Fruit fly (Drosophila melanogaster): ENCODE measurements around the gene CG2260.

Gene CG2260

dm6 chrX:8100026-8100825 is 20.7 kb downstream of the CG2260 start (continued):
- peak; percentile 76 for TF ChIP-seq Hsf (GFP tag; optimal IDR thresholded peaks at IDR 0.05)
- TF ChIP-seq Doc3 (GFP tag; IDR thresholded peaks at IDR 0.05; ENCODE audit: partially characterized antibody), result no peak
- TF ChIP-seq Sox102F (GFP tag; optimal IDR thresholded peaks at IDR 0.05), result peak; percentile 89
- peak; percentile 77 for TF ChIP-seq CG13775 (GFP tag; optimal IDR thresholded peaks at IDR 0.05)
- TF ChIP-seq tin (GFP tag; optimal IDR thresholded peaks at IDR 0.05), result peak; percentile 77
- TF ChIP-seq inv (GFP tag; IDR thresholded peaks at IDR 0.05; ENCODE audit: partially characterized antibody), result no peak
- TF ChIP-seq slp2 (GFP tag; optimal IDR thresholded peaks at IDR 0.05), result peak; percentile 26
- peak; percentile 88 for TF ChIP-seq so (GFP tag; IDR thresholded peaks at IDR 0.05)
- TF ChIP-seq CG7839 (tag; optimal IDR thresholded peaks at IDR 0.05), result peak; percentile 90
- TF ChIP-seq br (optimal IDR thresholded peaks at IDR 0.05), result no peak
- TF ChIP-seq Taf1 (GFP tag; IDR thresholded peaks at IDR 0.05), result peak; percentile 51; the same call in 1 of the 2 replicates
- TF ChIP-seq Opbp (GFP tag; IDR thresholded peaks at IDR 0.05; ENCODE audit: partially characterized antibody), result no peak
- TF ChIP-seq CG8281 (tag; optimal IDR thresholded peaks at IDR 0.05), result peak; percentile 21
- no peak for TF ChIP-seq CG8765 (GFP tag; IDR thresholded peaks at IDR 0.05)
- peak; percentile 65 for TF ChIP-seq CG10654 (GFP tag; optimal IDR thresholded peaks at IDR 0.05)
- TF ChIP-seq CHES-1-like (GFP tag; optimal IDR thresholded peaks at IDR 0.05), result peak; percentile 29
- peak; percentile 82 for TF ChIP-seq tio (GFP tag; optimal IDR thresholded peaks at IDR 0.05)
- TF ChIP-seq sr (GFP tag; IDR thresholded peaks at IDR 0.05), result peak; percentile 72; the same call in 1 of the 3 replicates
- TF ChIP-seq slbo (GFP tag; IDR thresholded peaks at IDR 0.05), result peak; percentile 88
- TF ChIP-seq CG3065 (GFP tag; optimal IDR thresholded peaks at IDR 0.05), result peak; percentile 59
- TF ChIP-seq pros (GFP tag; optimal IDR thresholded peaks at IDR 0.05), result no peak
- TF ChIP-seq H2.0 (GFP tag; IDR thresholded peaks at IDR 0.05), result peak; percentile 82
- peak; percentile 40; the same call in 1 of the 2 replicates for TF ChIP-seq CkIIα-i1 (GFP tag; IDR thresholded peaks at IDR 0.05)
- peak; percentile 59 for TF ChIP-seq CG7987 (GFP tag; optimal IDR thresholded peaks at IDR 0.05)
- TF ChIP-seq CG7372 (GFP tag; IDR thresholded peaks at IDR 0.05), result peak; percentile 80
- TF ChIP-seq ci (GFP tag; IDR thresholded peaks at IDR 0.05), result peak; percentile 95
- TF ChIP-seq cad (GFP tag; optimal IDR thresholded peaks at IDR 0.05), result no peak
- no peak for TF ChIP-seq btn (GFP tag; optimal IDR thresholded peaks at IDR 0.05)
- TF ChIP-seq salm (tag; optimal IDR thresholded peaks at IDR 0.05), result peak; percentile 67
- peak; percentile 84 for TF ChIP-seq HHEX (GFP tag; optimal IDR thresholded peaks at IDR 0.05)
- peak; percentile 77 for TF ChIP-seq Sox100B (GFP tag; optimal IDR thresholded peaks at IDR 0.05)
- TF ChIP-seq CG8089 (GFP tag; optimal IDR thresholded peaks at IDR 0.05), result no peak
- peak; percentile 33 for TF ChIP-seq Dad (GFP tag; optimal IDR thresholded peaks at IDR 0.05)
- peak; percentile 74 for TF ChIP-seq CG10209 (GFP tag; optimal IDR thresholded peaks at IDR 0.05)
- peak in 1 of 3 experiments; percentile 64 for TF ChIP-seq lola (GFP tag; optimal IDR thresholded peaks at IDR 0.05)
- TF ChIP-seq gsb (GFP tag; IDR thresholded peaks at IDR 0.05), result peak; percentile 78
- TF ChIP-seq Camta (GFP tag; optimal IDR thresholded peaks at IDR 0.05), result peak; percentile 47
- peak; percentile 82 for TF ChIP-seq CG18262 (tag; optimal IDR thresholded peaks at IDR 0.05)
- TF ChIP-seq CG11695 (GFP tag; IDR thresholded peaks at IDR 0.05), result peak; percentile 85
- peak; percentile 62 for TF ChIP-seq CG6654 (GFP tag; optimal IDR thresholded peaks at IDR 0.05)
- 0 out of 2 replicates have a peak, but pooled peaks have one; percentile 41 for TF ChIP-seq ro (GFP tag; IDR thresholded peaks at IDR 0.05)
- TF ChIP-seq CG7357 (GFP tag; IDR thresholded peaks at IDR 0.05), result peak; percentile 77
- TF ChIP-seq lov (optimal IDR thresholded peaks at IDR 0.05), result no peak
- peak; percentile 87; the same call in 1 of the 3 replicates for TF ChIP-seq lov (GFP tag; IDR thresholded peaks at IDR 0.05)
- peak; percentile 81 for TF ChIP-seq BtbVII (GFP tag; optimal IDR thresholded peaks at IDR 0.05)
- peak in 1 of 2 experiments; percentile 79 for TF ChIP-seq Eip74EF (GFP tag; optimal IDR thresholded peaks at IDR 0.05)
- peak; percentile 81 for TF ChIP-seq esg (GFP tag; conservative IDR thresholded peaks at IDR 0.05)
- peak; percentile 49 for TF ChIP-seq MTF-1 (GFP tag; optimal IDR thresholded peaks at IDR 0.05; ENCODE audit: borderline replicate concordance)
- TF ChIP-seq CG4424 (GFP tag; optimal IDR thresholded peaks at IDR 0.05), result peak; percentile 81

Measured in whole organism, embryonic.